Fruit fly (Drosophila melanogaster): Measurements from ENCODE around the gene Mau2.

Gene Mau2

DNA sequence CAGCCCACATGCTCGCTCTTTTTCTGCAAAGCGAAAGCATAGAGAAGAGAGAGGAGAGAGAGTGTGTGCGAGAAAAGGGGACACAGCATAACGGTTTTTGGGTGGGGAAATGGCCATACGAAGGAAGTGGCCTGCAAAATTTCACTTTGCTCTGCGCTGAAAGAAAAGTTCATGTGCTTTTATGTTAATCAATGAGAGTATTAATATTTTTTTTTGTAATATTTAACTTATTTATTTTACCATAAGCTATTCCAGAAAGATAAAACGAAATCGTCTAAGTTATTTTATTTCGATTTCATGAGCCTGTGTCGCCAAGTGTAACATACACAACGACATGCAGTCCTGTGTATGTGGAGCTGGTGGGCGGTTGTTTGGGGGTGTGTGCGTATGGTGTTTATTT, 41.5 kb downstream of the Mau2 start (continued):
- TF ChIP-seq Adf1 (GFP tag; IDR thresholded peaks at IDR 0.05) (peak; percentile 59; the same call in 1 of the 2 replicates), CG33557 (GFP tag; optimal IDR thresholded peaks at IDR 0.05) (no peak), NC2β (GFP tag; optimal IDR thresholded peaks at IDR 0.05) (no peak), p53 (GFP tag; optimal IDR thresholded peaks at IDR 0.05) (no peak), CG16813 (GFP tag; IDR thresholded peaks at IDR 0.05; ENCODE audit: partially characterized antibody) (no peak), h (optimal IDR thresholded peaks at IDR 0.05) (no peak), ac (GFP tag; optimal IDR thresholded peaks at IDR 0.05) (no peak), Xbp1 (GFP tag; optimal IDR thresholded peaks at IDR 0.05) (no peak), Oli (tag; optimal IDR thresholded peaks at IDR 0.05) (no peak), CG43689 (GFP tag; IDR thresholded peaks at IDR 0.05) (0 out of 2 replicates have a peak, but pooled peaks have one; percentile 29), gro (GFP tag; optimal IDR thresholded peaks at IDR 0.05) (no peak), ase (GFP tag; IDR thresholded peaks at IDR 0.05) (peak; percentile 56; the same call in 2 of the 3 replicates), CG9437 (GFP tag; optimal IDR thresholded peaks at IDR 0.05) (peak; percentile 41), CG18011 (GFP tag; optimal IDR thresholded peaks at IDR 0.05) (peak; percentile 10), dmrt99B (tag; optimal IDR thresholded peaks at IDR 0.05) (no peak), CG12942 (GFP tag; optimal IDR thresholded peaks at IDR 0.05) (peak; percentile 11), Doc2 (GFP tag; IDR thresholded peaks at IDR 0.05) (0 out of 2 replicates have a peak, but pooled peaks have one; percentile 5), CG12236 (GFP tag; optimal IDR thresholded peaks at IDR 0.05) (no peak), pita (GFP tag; optimal IDR thresholded peaks at IDR 0.05) (no peak), tx (GFP tag; optimal IDR thresholded peaks at IDR 0.05) (no peak), Mes4 (GFP tag; optimal IDR thresholded peaks at IDR 0.05) (no peak), ab (GFP tag; optimal IDR thresholded peaks at IDR 0.05) (no peak), gt (GFP tag; IDR thresholded peaks at IDR 0.05) (0 out of 2 replicates have a peak, but pooled peaks have one; percentile 14), CG6791 (GFP tag; IDR thresholded peaks at IDR 0.05; ENCODE audit: partially characterized antibody) (no peak), slbo (GFP tag; IDR thresholded peaks at IDR 0.05) (peak; percentile 85), CG2199 (GFP tag; IDR thresholded peaks at IDR 0.05) (no peak), aop (GFP tag; IDR thresholded peaks at IDR 0.05) (no peak), Blimp-1 (GFP tag; optimal IDR thresholded peaks at IDR 0.05) (no peak), Gug (GFP tag; IDR thresholded peaks at IDR 0.05) (peak; percentile 67), HLH3B (GFP tag; IDR thresholded peaks at IDR 0.05) (peak; percentile 68), Elba2 (GFP tag; optimal IDR thresholded peaks at IDR 0.05) (no peak), lbe (GFP tag; optimal IDR thresholded peaks at IDR 0.05) (no peak), CG9215 (GFP tag; IDR thresholded peaks at IDR 0.05) (peak; percentile 70), Drgx (GFP tag; IDR thresholded peaks at IDR 0.05) (peak; percentile 71), Scr (GFP tag; IDR thresholded peaks at IDR 0.05; ENCODE audit: partially characterized antibody) (no peak), sisA (GFP tag; IDR thresholded peaks at IDR 0.05) (peak; percentile 63), ERR (GFP tag; optimal IDR thresholded peaks at IDR 0.05) (no peak), Awh (GFP tag; IDR thresholded peaks at IDR 0.05) (no peak; the same call in 1 of the 2 replicates), CG6654 (GFP tag; optimal IDR thresholded peaks at IDR 0.05) (no peak), gce (GFP tag; IDR thresholded peaks at IDR 0.05) (0 out of 3 replicates have a peak, but pooled peaks have one; percentile 38), CG14860 (GFP tag; IDR thresholded peaks at IDR 0.05; ENCODE audit: partially characterized antibody) (no peak), CG33213 (GFP tag; optimal IDR thresholded peaks at IDR 0.05) (no peak), CG8388 (GFP tag; optimal IDR thresholded peaks at IDR 0.05) (peak; percentile 54), CG17568 (GFP tag; optimal IDR thresholded peaks at IDR 0.05) (no peak), z (GFP tag; IDR thresholded peaks at IDR 0.05) (no peak), Spps (tag; optimal IDR thresholded peaks at IDR 0.05) (no peak), Bdp1 (GFP tag; optimal IDR thresholded peaks at IDR 0.05) (peak; percentile 18), CG34376 (GFP tag; optimal IDR thresholded peaks at IDR 0.05) (peak; percentile 41), CG14965 (GFP tag; optimal IDR thresholded peaks at IDR 0.05; ENCODE audit: borderline replicate concordance) (no peak), schlank (tag; optimal IDR thresholded peaks at IDR 0.05) (peak; percentile 56), shn (GFP tag; optimal IDR thresholded peaks at IDR 0.05) (no peak), psq (GFP tag; optimal IDR thresholded peaks at IDR 0.05) (no peak)

All from whole organism, embryonic.